Worm (Caenorhabditis elegans): ENCODE results near the gene sra-33.

DNA sequence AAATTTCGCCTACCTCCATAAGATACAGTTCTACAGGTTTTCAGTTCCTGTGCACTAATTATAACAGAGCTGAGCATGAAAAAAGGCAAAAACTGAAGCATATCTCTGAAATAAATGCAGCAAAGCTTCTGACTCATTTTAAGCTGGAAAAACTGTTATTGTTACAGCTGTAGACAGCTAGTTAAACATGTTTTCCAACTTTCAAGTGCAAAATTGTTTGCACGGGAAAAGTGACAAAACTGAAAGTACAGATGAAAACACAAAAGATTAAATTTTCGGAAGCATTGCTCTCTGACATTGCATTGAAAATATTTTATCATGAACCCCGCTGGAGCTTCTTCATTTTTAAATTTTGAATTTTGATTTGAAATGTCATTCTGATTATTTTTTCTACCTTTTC, 46.3 kb downstream of the sra-33 start, which contains the start of gene T05C1.5:
- no peak for TF ChIP-seq W03F9.2 (tag; optimal IDR thresholded peaks at IDR 0.05)
- TF ChIP-seq dao-5 (tag; optimal IDR thresholded peaks at IDR 0.05), result no peak

All from whole organism, L4/young adult.